Worm (Caenorhabditis elegans): ENCODE results near the gene spv-1.

The spv-1 gene

DNA sequence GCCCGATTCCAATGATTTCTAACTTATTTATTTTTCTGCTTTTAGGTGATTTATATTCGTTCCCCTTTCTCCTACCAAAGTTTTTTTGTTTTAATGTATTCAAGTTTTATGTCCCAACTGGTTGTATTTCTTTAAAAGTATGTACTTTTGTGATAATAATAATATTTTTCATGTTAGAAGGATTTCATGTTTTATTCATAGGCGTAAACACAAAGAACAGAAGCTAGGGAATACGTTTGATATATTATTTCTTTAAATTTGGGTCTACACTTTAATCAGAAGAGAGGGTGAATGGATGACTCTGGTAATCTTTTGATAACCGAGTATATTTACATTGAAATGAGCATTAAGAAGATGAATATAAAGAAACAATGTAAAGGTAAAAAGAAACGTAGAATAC lies 62.4 kb downstream of the spv-1 start:
- TF ChIP-seq hnd-1 (tag; optimal IDR thresholded peaks at IDR 0.05) (no peak), hmbx-1 (tag; optimal IDR thresholded peaks at IDR 0.05) (no peak), tra-4 (tag; optimal IDR thresholded peaks at IDR 0.05) (no peak), pes-1 (GFP tag; IDR thresholded peaks at IDR 0.05) (no peak), ets-7 (tag; optimal IDR thresholded peaks at IDR 0.05) (no peak), sea-1 (GFP tag; conservative IDR thresholded peaks at IDR 0.05) (no peak), flt-1 (GFP tag; IDR thresholded peaks at IDR 0.05) (no peak), scrt-1 (GFP tag; IDR thresholded peaks at IDR 0.05) (no peak), B0310.2 (tag; optimal IDR thresholded peaks at IDR 0.05) (no peak), tbx-37 (GFP tag; conservative IDR thresholded peaks at IDR 0.05) (no peak), ceh-13 (GFP tag; optimal IDR thresholded peaks at IDR 0.05) (no peak)

- TF ChIP-seq pes-1 (GFP tag; IDR thresholded peaks at IDR 0.05) (no peak), sea-1 (GFP tag; conservative IDR thresholded peaks at IDR 0.05) (no peak), tbx-11 (GFP tag; IDR thresholded peaks at IDR 0.05) (no peak), tra-4 (tag; optimal IDR thresholded peaks at IDR 0.05) (no peak), ceh-13 (GFP tag; optimal IDR thresholded peaks at IDR 0.05) (no peak), F13C5.2 (tag; optimal IDR thresholded peaks at IDR 0.05) (no peak), flt-1 (GFP tag; IDR thresholded peaks at IDR 0.05) (no peak), hnd-1 (tag; optimal IDR thresholded peaks at IDR 0.05) (no peak), ceh-36 (tag; optimal IDR thresholded peaks at IDR 0.05) (no peak), hmbx-1 (tag; optimal IDR thresholded peaks at IDR 0.05) (no peak), ama-1 (optimal IDR thresholded peaks at IDR 0.05) (no peak), B0310.2 (tag; optimal IDR thresholded peaks at IDR 0.05) (no peak)
Observed at ce11 chrII:7864892-7865291, 63.6 kb downstream of the spv-1 start.

DNA sequence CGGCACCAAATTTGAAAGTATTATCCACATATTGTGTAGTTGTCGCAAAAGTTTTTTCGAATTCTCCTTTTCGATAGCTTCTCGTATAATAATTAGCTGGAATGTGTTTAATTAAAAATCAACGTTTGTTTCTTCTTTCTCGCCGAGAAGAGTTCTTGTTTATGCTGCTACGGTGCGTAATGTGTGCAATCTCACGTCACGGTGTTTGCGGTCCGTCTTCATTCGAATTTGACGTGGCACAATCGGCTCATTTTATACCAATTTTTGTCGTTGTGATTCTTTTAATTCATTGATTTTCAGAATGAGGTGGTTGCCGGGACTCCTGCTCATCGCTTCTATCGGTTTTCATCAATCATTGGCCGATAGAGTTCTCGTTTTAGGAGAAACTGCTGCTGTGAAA lies 64.3 kb downstream of the spv-1 start, which contains the start of gene ostb-1:
TSS of gene ostb-1 (plus strand) at position 301 of the 400 bp plus-strand sequence.
- TF ChIP-seq tra-4 (tag; optimal IDR thresholded peaks at IDR 0.05) (no peak), hmbx-1 (tag; optimal IDR thresholded peaks at IDR 0.05) (no peak), hmg-4 (GFP tag; optimal IDR thresholded peaks at IDR 0.05) (no peak), sea-1 (GFP tag; conservative IDR thresholded peaks at IDR 0.05) (no peak), scrt-1 (GFP tag; IDR thresholded peaks at IDR 0.05) (no peak)

ce11 chrII:7863480-7864125 lies 64.9 kb downstream of the spv-1 start:
- TF ChIP-seq B0310.2 (tag; optimal IDR thresholded peaks at IDR 0.05), result no peak
- TF ChIP-seq pes-1 (GFP tag; IDR thresholded peaks at IDR 0.05), result peak; percentile 57; the same call in 1 of the 2 replicates

Data from whole organism, early embryonic.